Worm (Caenorhabditis elegans) whole organism, L1 larva: ENCODE data around the gene Y66H1A.5.

Experiments used
- C04F5.9 ChIP-seq: sonication (generic microtip); optimal IDR thresholded peaks from 2 replicates; lab custom pipeline; 2016; ENCODE audit warnings: missing genetic modification characterization, missing compliant biosample characterization
- C16A3.4 ChIP-seq: fragments of 150-350 bp; optimal IDR thresholded peaks from 2 replicates; lab custom pipeline; 2014; ENCODE audit warnings: missing biosample characterization, missing genetic modification characterization
- Y116A8C.19 ChIP-seq: sonication (generic microtip); optimal IDR thresholded peaks from 2 replicates; lab custom pipeline; 2016; ENCODE audit warnings: missing compliant biosample characterization, missing genetic modification characterization, borderline replicate concordance
- aha-1 ChIP-seq: fragments of 150-350 bp; optimal IDR thresholded peaks from 2 replicates; lab custom pipeline; 2014; ENCODE audit warnings: missing biosample characterization, missing genetic modification characterization
- alr-1 ChIP-seq: fragments of 200-800 bp; sonication (Bioruptor generic); optimal IDR thresholded peaks from 2 replicates; lab custom pipeline; 2018; ENCODE audit warnings: borderline replicate concordance, mild to moderate bottlenecking, missing genetic modification characterization, missing compliant biosample characterization
- aly-2 ChIP-seq: fragments of 150-350 bp; optimal IDR thresholded peaks from 2 replicates; lab custom pipeline; 2014; ENCODE audit warnings: missing biosample characterization, missing genetic modification characterization
- ama-1 ChIP-seq: fragments of 150-350 bp; optimal IDR thresholded peaks from 2 replicates; lab custom pipeline; 2014
- blmp-1 ChIP-seq: fragments of 150-350 bp; optimal IDR thresholded peaks from 2 replicates; lab custom pipeline; 2014; ENCODE audit warnings: missing biosample characterization, missing genetic modification characterization
- ceh-8 ChIP-seq: fragments of 200-800 bp; sonication (Bioruptor generic); optimal IDR thresholded peaks from 2 replicates; lab custom pipeline; 2018; ENCODE audit warnings: mild to moderate bottlenecking, missing genetic modification characterization, moderate library complexity, missing compliant biosample characterization
- ceh-90 ChIP-seq: sonication (generic microtip); optimal IDR thresholded peaks from 2 replicates; lab custom pipeline; 2016; ENCODE audit warnings: missing genetic modification characterization, missing compliant biosample characterization
- ces-1 ChIP-seq: fragments of 150-350 bp; optimal IDR thresholded peaks from 2 replicates; lab custom pipeline; 2014; ENCODE audit warnings: missing biosample characterization, missing genetic modification reagents, missing genetic modification characterization
- dpl-1 ChIP-seq, 3 experiments: fragments of 150-350 bp in 2 of 3; sonication (generic microtip) in 1 of 3; optimal IDR thresholded peaks; 2 replicates each; lab custom pipeline; 2014 to 2017; ENCODE audit warnings: missing biosample characterization in 3 of 3, missing genetic modification characterization in 3 of 3, missing genetic modification reagents in 3 of 3
- dsc-1 ChIP-seq: sonication (generic microtip); optimal IDR thresholded peaks from 2 replicates; lab custom pipeline; 2016; ENCODE audit warnings: mild to moderate bottlenecking, missing genetic modification characterization, missing compliant biosample characterization
- egl-27 ChIP-seq, 2 experiments: fragments of 150-350 bp in 1 of 2; sonication (generic microtip); optimal IDR thresholded peaks; 3 replicates each; lab custom pipeline; 2017 to 2018; ENCODE audit warnings: missing biosample characterization in 2 of 2, missing genetic modification characterization in 2 of 2, missing genetic modification reagents in 2 of 2
- elt-2 ChIP-seq: sonication (generic microtip); optimal IDR thresholded peaks from 2 replicates; lab custom pipeline; 2016; ENCODE audit warnings: missing genetic modification characterization, mild to moderate bottlenecking, inconsistent platforms, missing compliant biosample characterization, missing genetic modification reagents
- elt-3 ChIP-seq, 6 experiments: fragments of 150-350 bp in 1 of 6; sonication (generic microtip); optimal IDR thresholded peaks; 2 replicates each; lab custom pipeline; 2017 to 2018; ENCODE audit warnings: missing biosample characterization in 6 of 6, missing genetic modification characterization in 6 of 6, inconsistent platforms in 1 of 6
- fkh-10 ChIP-seq: sonication (generic microtip); optimal IDR thresholded peaks from 2 replicates; lab custom pipeline; 2017; ENCODE audit warnings: missing biosample characterization, missing genetic modification reagents, missing genetic modification characterization
- fos-1 ChIP-seq: fragments of 150-350 bp; optimal IDR thresholded peaks from 2 replicates; lab custom pipeline; 2014; ENCODE audit warnings: missing biosample characterization, missing genetic modification characterization
- grh-1 ChIP-seq: fragments of 200-800 bp; sonication (Bioruptor generic); IDR thresholded peaks from 2 replicates; pipeline ENCODE4 v1.3.6; 2022; ENCODE audit warnings: missing genetic modification reagents, missing genetic modification characterization, missing compliant biosample characterization
- isw-1 ChIP-seq: fragments of 200-800 bp; sonication (Bioruptor generic); IDR thresholded peaks from 2 replicates; pipeline ENCODE4 v1.3.6; 2022; ENCODE audit warnings: missing genetic modification characterization, missing compliant biosample characterization
- lin-13 ChIP-seq: fragments of 150-350 bp; optimal IDR thresholded peaks from 2 replicates; lab custom pipeline; 2014; ENCODE audit warnings: missing biosample characterization, missing genetic modification reagents, missing genetic modification characterization
- lin-14 ChIP-seq: fragments of 200-800 bp; sonication (Bioruptor generic); optimal IDR thresholded peaks from 2 replicates; lab custom pipeline; 2018; ENCODE audit warnings: mild to moderate bottlenecking, missing genetic modification characterization, moderate library complexity, missing compliant biosample characterization
- lin-15B ChIP-seq: fragments of 150-350 bp; sonication (generic microtip); optimal IDR thresholded peaks from 3 replicates; lab custom pipeline; 2014; ENCODE audit warnings: missing biosample characterization, missing genetic modification characterization
- lin-35 ChIP-seq, 2 experiments: fragments of 150-350 bp; optimal IDR thresholded peaks; 2 replicates each; lab custom pipeline; 2014; ENCODE audit warnings: missing biosample characterization in 2 of 2, missing genetic modification characterization in 2 of 2, missing genetic modification reagents in 2 of 2
- lin-39 ChIP-seq: fragments of 150-350 bp; optimal IDR thresholded peaks from 2 replicates; lab custom pipeline; 2014; ENCODE audit warnings: missing biosample characterization, missing genetic modification reagents, missing genetic modification characterization
- lsy-2 ChIP-seq, 2 experiments: fragments of 150-350 bp; optimal IDR thresholded peaks; 2 replicates each; lab custom pipeline; 2014; ENCODE audit warnings: missing biosample characterization in 2 of 2, missing genetic modification characterization in 2 of 2
- mab-9 ChIP-seq: fragments of 200-800 bp; sonication (Bioruptor generic); IDR thresholded peaks from 2 replicates; pipeline ENCODE4 v1.3.6; 2022; ENCODE audit warnings: missing genetic modification reagents, missing genetic modification characterization, missing compliant biosample characterization
- mdl-1 ChIP-seq, 2 experiments: fragments of 150-350 bp; optimal IDR thresholded peaks; 2 replicates each; lab custom pipeline; 2014 to 2017; ENCODE audit warnings: missing biosample characterization in 2 of 2, missing genetic modification characterization in 2 of 2, inconsistent platforms in 1 of 2
- mef-2 ChIP-seq: fragments of 150-350 bp; optimal IDR thresholded peaks from 2 replicates; lab custom pipeline; 2014; ENCODE audit warnings: missing biosample characterization, missing genetic modification characterization
- nhr-11 ChIP-seq: fragments of 150-350 bp; optimal IDR thresholded peaks from 2 replicates; lab custom pipeline; 2014; ENCODE audit warnings: missing biosample characterization, missing genetic modification characterization
- nhr-20 ChIP-seq: sonication (generic microtip); optimal IDR thresholded peaks from 2 replicates; lab custom pipeline; 2016; ENCODE audit warnings: mild to moderate bottlenecking, missing genetic modification characterization, missing compliant biosample characterization
- nhr-237 ChIP-seq: fragments of 150-350 bp; optimal IDR thresholded peaks from 2 replicates; lab custom pipeline; 2014; ENCODE audit warnings: missing biosample characterization, missing genetic modification characterization
- nhr-28 ChIP-seq: fragments of 150-350 bp; optimal IDR thresholded peaks from 2 replicates; lab custom pipeline; 2014; ENCODE audit warnings: missing biosample characterization, missing genetic modification characterization
- nhr-71 ChIP-seq: sonication (generic microtip); optimal IDR thresholded peaks from 2 replicates; lab custom pipeline; 2016; ENCODE audit warnings: mild to moderate bottlenecking, missing genetic modification characterization, moderate library complexity, missing compliant biosample characterization
- nhr-76 ChIP-seq: sonication (generic microtip); optimal IDR thresholded peaks from 2 replicates; lab custom pipeline; 2017; ENCODE audit warnings: missing biosample characterization, missing genetic modification characterization
- nhr-77 ChIP-seq: fragments of 150-350 bp; optimal IDR thresholded peaks from 2 replicates; lab custom pipeline; 2014; ENCODE audit warnings: missing biosample characterization, missing genetic modification characterization
- nhr-84 ChIP-seq: sonication (generic microtip); optimal IDR thresholded peaks from 2 replicates; lab custom pipeline; 2017; ENCODE audit warnings: missing biosample characterization, missing genetic modification characterization
- nhr-85 ChIP-seq: sonication (generic microtip); peaks from one replicate; lab custom pipeline; 2016; ENCODE audit warnings: missing genetic modification characterization, inconsistent platforms, missing compliant biosample characterization
- pax-3 ChIP-seq: fragments of 200-800 bp; sonication (Bioruptor generic); optimal IDR thresholded peaks from 2 replicates; lab custom pipeline; 2018; ENCODE audit warnings: mild to moderate bottlenecking, missing genetic modification characterization, moderate library complexity, missing compliant biosample characterization
- pqm-1 ChIP-seq: sonication (generic microtip); optimal IDR thresholded peaks from 3 replicates; lab custom pipeline; 2017; ENCODE audit warnings: missing biosample characterization, missing genetic modification characterization
- rnt-1 ChIP-seq: sonication (generic microtip); optimal IDR thresholded peaks from 2 replicates; lab custom pipeline; 2016; ENCODE audit warnings: mild to moderate bottlenecking, missing genetic modification characterization, moderate library complexity, missing compliant biosample characterization
- skn-1 ChIP-seq: fragments of 150-350 bp; optimal IDR thresholded peaks from 2 replicates; lab custom pipeline; 2014; ENCODE audit warnings: missing biosample characterization, missing genetic modification characterization
- snpc-4 ChIP-seq: fragments of 150-350 bp; optimal IDR thresholded peaks from 2 replicates; lab custom pipeline; 2014; ENCODE audit warnings: missing biosample characterization, missing genetic modification characterization
- snu-23 ChIP-seq: sonication (generic microtip); optimal IDR thresholded peaks from 2 replicates; lab custom pipeline; 2016; ENCODE audit warnings: missing genetic modification characterization, missing compliant biosample characterization
- sptf-1 ChIP-seq: fragments of 150-350 bp; optimal IDR thresholded peaks from 2 replicates; lab custom pipeline; 2014; ENCODE audit warnings: missing biosample characterization, missing genetic modification characterization
- swsn-7 ChIP-seq: sonication (generic microtip); optimal IDR thresholded peaks from 2 replicates; lab custom pipeline; 2016; ENCODE audit warnings: missing genetic modification characterization, missing compliant biosample characterization
- unc-30 ChIP-seq: sonication (generic microtip); optimal IDR thresholded peaks from 2 replicates; lab custom pipeline; 2017; ENCODE audit warnings: missing biosample characterization, missing genetic modification characterization
- unc-86 ChIP-seq: sonication (generic microtip); optimal IDR thresholded peaks from 2 replicates; lab custom pipeline; 2016; ENCODE audit warnings: missing genetic modification characterization, missing compliant biosample characterization
- unc-98 ChIP-seq: fragments of 200-800 bp; sonication (Bioruptor generic); IDR thresholded peaks from 2 replicates; pipeline ENCODE4 v1.3.6; 2022; ENCODE audit warnings: missing genetic modification characterization, missing compliant biosample characterization
- vab-15 ChIP-seq: sonication (generic microtip); optimal IDR thresholded peaks from 2 replicates; lab custom pipeline; 2017; ENCODE audit warnings: missing genotype, mild to moderate bottlenecking, missing genetic modification characterization, missing compliant biosample characterization
- xbp-1 ChIP-seq: sonication (generic microtip); optimal IDR thresholded peaks from 2 replicates; lab custom pipeline; 2016; ENCODE audit warnings: missing genetic modification characterization, missing compliant biosample characterization
- zip-4 ChIP-seq: fragments of 200-800 bp; sonication (Bioruptor generic); optimal IDR thresholded peaks from 2 replicates; lab custom pipeline; 2018; ENCODE audit warnings: mild to moderate bottlenecking, missing genetic modification characterization, moderate library complexity, missing compliant biosample characterization
- ztf-11 ChIP-seq, 2 experiments: sonication (generic microtip); optimal IDR thresholded peaks; 2 replicates each; lab custom pipeline; 2016 to 2017; ENCODE audit warnings: missing genetic modification characterization in 2 of 2, missing biosample characterization in 1 of 2, missing compliant biosample characterization in 1 of 2
- ztf-4 ChIP-seq: fragments of 150-350 bp; optimal IDR thresholded peaks from 2 replicates; lab custom pipeline; 2014; ENCODE audit warnings: missing biosample characterization, missing genetic modification characterization

Gene Y66H1A.5

ce11 chrIV:410420-410891 is 18.5 kb downstream of the Y66H1A.5 start, which contains the start of gene T07A9.12 (continued):
- TF ChIP-seq snu-23, result peak; percentile 91
- peak; percentile 55 for TF ChIP-seq nhr-77 (tag; lab: Kevin White, UChicago)
- no peak for TF ChIP-seq unc-30
- no peak for TF ChIP-seq lin-39
- peak; percentile 42 for TF ChIP-seq nhr-237
- peak; percentile 51 for TF ChIP-seq unc-86 (tag; lab: Kevin White, UChicago)
- no peak for TF ChIP-seq nhr-11
- peak; percentile 38 to 42 (median 42) for TF ChIP-seq dpl-1 (GFP tag; optimal IDR thresholded peaks at IDR 0.05; lab: Kevin White, UChicago)
- TF ChIP-seq unc-98, result peak; percentile 71
- peak; percentile 23 for TF ChIP-seq mef-2
- no peak for TF ChIP-seq elt-3 (tag; optimal IDR thresholded peaks at IDR 0.05; lab: Kevin White, UChicago)
- peak; percentile 0 for TF ChIP-seq pqm-1 (tag; lab: Kevin White, UChicago)
- peak in 1 of 2 experiments; percentile 50 for TF ChIP-seq egl-27 (tag; optimal IDR thresholded peaks at IDR 0.05; lab: Kevin White, UChicago)
- peak in 1 of 2 experiments; percentile 50 for TF ChIP-seq mdl-1 (tag; optimal IDR thresholded peaks at IDR 0.05; lab: Kevin White, UChicago)
- TF ChIP-seq lin-13 (GFP tag; lab: Kevin White, UChicago), result peak; percentile 69
- peak; percentile 66 for TF ChIP-seq elt-2 (tag; lab: Kevin White, UChicago)
- no peak for TF ChIP-seq nhr-84 (tag; lab: Kevin White, UChicago)
- peak; percentile 54 for TF ChIP-seq dsc-1 (tag; lab: Kevin White, UChicago)
- no peak for TF ChIP-seq alr-1 (tag; lab: Kevin White, UChicago)
- peak in 1 of 2 experiments; percentile 43 for TF ChIP-seq ztf-11 (tag; optimal IDR thresholded peaks at IDR 0.05; lab: Kevin White, UChicago)
- TF ChIP-seq skn-1 (tag; lab: Kevin White, UChicago), result peak; percentile 44
- no peak for TF ChIP-seq ama-1 (lab: Kevin White, UChicago)
- no peak for TF ChIP-seq snpc-4
- no peak for TF ChIP-seq zip-4 (GFP tag; lab: Kevin White, UChicago)
- TF ChIP-seq lin-15B (tag; lab: Kevin White, UChicago), result peak; percentile 17
- peak; percentile 51 for TF ChIP-seq C04F5.9 (tag; lab: Kevin White, UChicago)
- peak; percentile 85 for TF ChIP-seq C16A3.4 (tag; lab: Kevin White, UChicago)
- peak; percentile 83 for TF ChIP-seq vab-15 (tag; lab: Kevin White, UChicago)
- TF ChIP-seq lin-35 (GFP tag; optimal IDR thresholded peaks at IDR 0.05; lab: Kevin White, UChicago), result peak; percentile 74 to 76
- TF ChIP-seq aly-2 (tag; lab: Kevin White, UChicago), result peak; percentile 36
- TF ChIP-seq blmp-1 (tag; lab: Kevin White, UChicago), result peak; percentile 32
- TF ChIP-seq Y116A8C.19 (tag; lab: Kevin White, UChicago), result peak; percentile 41
- TF ChIP-seq ceh-90 (tag; lab: Kevin White, UChicago), result peak; percentile 33
- TF ChIP-seq ces-1, result no peak
- no peak for TF ChIP-seq mab-9
- TF ChIP-seq xbp-1 (tag; lab: Kevin White, UChicago), result peak; percentile 69
- peak; percentile 78 for TF ChIP-seq nhr-85 (tag; lab: Kevin White, UChicago)
- TF ChIP-seq swsn-7 (tag; lab: Kevin White, UChicago), result peak; percentile 80
- TF ChIP-seq aha-1 (tag; lab: Kevin White, UChicago), result no peak
- no peak for TF ChIP-seq nhr-28 (tag; lab: Kevin White, UChicago)
- TF ChIP-seq grh-1 (GFP tag; lab: Robert Waterston, UW), result no peak
- TF ChIP-seq nhr-71 (tag; lab: Kevin White, UChicago), result peak; percentile 90
- peak; percentile 5 for TF ChIP-seq fkh-10 (GFP tag; lab: Kevin White, UChicago)
- peak; percentile 82 to 88 for TF ChIP-seq lsy-2 (tag; optimal IDR thresholded peaks at IDR 0.05; lab: Kevin White, UChicago)
- TF ChIP-seq rnt-1 (tag; lab: Kevin White, UChicago), result peak; percentile 82
- peak; percentile 47 for TF ChIP-seq isw-1 (GFP tag; lab: Robert Waterston, UW)
- no peak for TF ChIP-seq nhr-76
- no peak for TF ChIP-seq lin-14 (GFP tag; lab: Kevin White, UChicago)
- peak; percentile 81 for TF ChIP-seq pax-3 (tag; lab: Kevin White, UChicago)
- no peak for TF ChIP-seq ceh-8
- TF ChIP-seq nhr-20 (tag; lab: Kevin White, UChicago), result peak; percentile 81
- peak; percentile 77 for TF ChIP-seq fos-1 (tag; lab: Kevin White, UChicago)
- no peak for TF ChIP-seq sptf-1 (tag; lab: Kevin White, UChicago)
- no peak for TF ChIP-seq ztf-4 (tag; lab: Kevin White, UChicago)
